Worm (Caenorhabditis elegans): ENCODE results near the gene C48B4.8.

- TF ChIP-seq nhr-12 (tag; optimal IDR thresholded peaks at IDR 0.05) (no peak), drap-1 (GFP tag; optimal IDR thresholded peaks at IDR 0.05) (no peak), nhr-237 (tag; optimal IDR thresholded peaks at IDR 0.05) (no peak), lsy-2 (tag; optimal IDR thresholded peaks at IDR 0.05) (no peak)
Observed at ce11 chrIII:9608650-9609049, 47.6 kb upstream of the C48B4.8 start, which contains the start of gene clec-161.
